Worm (Caenorhabditis elegans) whole organism, young adult: ENCODE results near the gene R07E3.7.

Experiments
- B0019.2 ChIP-seq: fragments of 200-800 bp; sonication (Bioruptor generic); conservative IDR thresholded peaks from 2 replicates; pipeline ENCODE4 v1.3.6; 2022; ENCODE audit warnings: missing genetic modification reagents, missing genetic modification characterization, missing compliant biosample characterization
- F39B2.1 ChIP-seq: fragments of 200-800 bp; sonication (Bioruptor generic); IDR thresholded peaks from 2 replicates; pipeline ENCODE4 v1.3.6; 2022; ENCODE audit warnings: missing genetic modification reagents, missing genetic modification characterization, missing compliant biosample characterization
- F57A8.1 ChIP-seq: fragments of 200-800 bp; sonication (Bioruptor generic); optimal IDR thresholded peaks from 2 replicates; lab custom pipeline; 2018; ENCODE audit warnings: mild to moderate bottlenecking, missing genetic modification characterization, moderate library complexity, missing compliant biosample characterization
- T07F8.4 ChIP-seq: sonication (generic microtip); optimal IDR thresholded peaks from 2 replicates; lab custom pipeline; 2016; ENCODE audit warnings: mild to moderate bottlenecking, missing genetic modification characterization, moderate library complexity, missing compliant biosample characterization
- T26A5.8 ChIP-seq: sonication (generic microtip); optimal IDR thresholded peaks from 2 replicates; lab custom pipeline; 2016; ENCODE audit warnings: missing genetic modification characterization, missing compliant biosample characterization
- Y53F4B.3 ChIP-seq: fragments of 200-800 bp; sonication (Bioruptor generic); IDR thresholded peaks from 2 replicates; pipeline ENCODE4 v1.3.6; 2022; ENCODE audit warnings: missing genetic modification reagents, missing genetic modification characterization, missing compliant biosample characterization
- Y53G8AR.9 ChIP-seq: fragments of 200-800 bp; sonication (Bioruptor generic); conservative IDR thresholded peaks from 2 replicates; pipeline ENCODE4 v1.3.6; 2022; ENCODE audit warnings: missing genetic modification reagents, missing genetic modification characterization, missing compliant biosample characterization
- aptf-2 ChIP-seq: fragments of 200-800 bp; sonication (Bioruptor generic); conservative IDR thresholded peaks from 2 replicates; pipeline ENCODE4 v1.3.6; 2022; ENCODE audit warnings: missing genetic modification reagents, missing genetic modification characterization, missing compliant biosample characterization
- attf-5 ChIP-seq: fragments of 200-800 bp; sonication (Bioruptor generic); optimal IDR thresholded peaks from 2 replicates; lab custom pipeline; 2018; ENCODE audit warnings: mild to moderate bottlenecking, missing genetic modification characterization, missing compliant biosample characterization
- ccch-3 ChIP-seq: fragments of 200-800 bp; sonication (Bioruptor generic); optimal IDR thresholded peaks from 2 replicates; lab custom pipeline; 2018; ENCODE audit warnings: mild to moderate bottlenecking, missing genetic modification characterization, missing compliant biosample characterization
- cebp-2 ChIP-seq: fragments of 200-800 bp; sonication (Bioruptor generic); IDR thresholded peaks from 2 replicates; pipeline ENCODE4 v1.3.6; 2022; ENCODE audit warnings: missing genetic modification characterization, missing compliant biosample characterization
- ceh-40 ChIP-seq: fragments of 200-800 bp; sonication (Bioruptor generic); IDR thresholded peaks from 2 replicates; pipeline ENCODE4 v1.3.6; 2022; ENCODE audit warnings: missing genetic modification characterization, missing compliant biosample characterization
- chd-7 ChIP-seq: sonication (generic microtip); optimal IDR thresholded peaks from 2 replicates; lab custom pipeline; 2016; ENCODE audit warnings: mild to moderate bottlenecking, missing genetic modification characterization, moderate library complexity, missing compliant biosample characterization
- ekl-4 ChIP-seq: fragments of 200-800 bp; sonication (Bioruptor generic); IDR thresholded peaks from 2 replicates; pipeline ENCODE4 v1.3.6; 2022; ENCODE audit warnings: missing genetic modification reagents, missing genetic modification characterization, missing compliant biosample characterization
- gei-17 ChIP-seq: fragments of 200-800 bp; sonication (Bioruptor generic); optimal IDR thresholded peaks from 2 replicates; lab custom pipeline; 2018; ENCODE audit warnings: mild to moderate bottlenecking, missing genetic modification characterization, missing compliant biosample characterization
- him-1 ChIP-seq: sonication (generic microtip); optimal IDR thresholded peaks from 2 replicates; lab custom pipeline; 2016; ENCODE audit warnings: missing genotype, missing genetic modification reagents, missing genetic modification characterization, missing compliant biosample characterization
- hlh-12 ChIP-seq: sonication (generic microtip); optimal IDR thresholded peaks from 2 replicates; lab custom pipeline; 2016; ENCODE audit warnings: missing genetic modification characterization, missing compliant biosample characterization
- hmg-1.2 ChIP-seq: fragments of 200-800 bp; sonication (Bioruptor generic); IDR thresholded peaks from 2 replicates; pipeline ENCODE4 v1.3.6; 2022; ENCODE audit warnings: missing genetic modification reagents, missing genetic modification characterization, missing compliant biosample characterization
- hsf-1 ChIP-seq: fragments of 200-800 bp; sonication (Bioruptor generic); IDR thresholded peaks from 2 replicates; pipeline ENCODE4 v1.3.6; 2022; ENCODE audit warnings: missing genetic modification reagents, missing genetic modification characterization, missing compliant biosample characterization
- lag-1 ChIP-seq: fragments of 200-800 bp; sonication (Bioruptor generic); IDR thresholded peaks from 2 replicates; pipeline ENCODE4 v1.3.6; 2022; ENCODE audit warnings: missing genetic modification reagents, missing genetic modification characterization, missing compliant biosample characterization
- let-526 ChIP-seq: fragments of 200-800 bp; sonication (Bioruptor generic); IDR thresholded peaks from 2 replicates; pipeline ENCODE4 v1.3.6; 2022; ENCODE audit warnings: missing genetic modification reagents, missing genetic modification characterization, missing compliant biosample characterization
- let-607 ChIP-seq, 2 experiments: fragments of 200-800 bp in 1 of 2; sonication (Bioruptor generic) in 1 of 2; sonication (generic microtip) in 1 of 2; optimal IDR thresholded peaks; 2 replicates each; lab custom pipeline; 2016 to 2018; ENCODE audit warnings: mild to moderate bottlenecking in 2 of 2, missing compliant biosample characterization in 2 of 2, missing genetic modification characterization in 2 of 2, moderate library complexity in 2 of 2, missing genotype in 1 of 2
- lin-40 ChIP-seq: sonication (generic microtip); optimal IDR thresholded peaks from 2 replicates; lab custom pipeline; 2016; ENCODE audit warnings: missing genetic modification characterization, mild to moderate bottlenecking, missing compliant biosample characterization, missing genotype, missing genetic modification reagents
- lsl-1 ChIP-seq: fragments of 200-800 bp; sonication (Bioruptor generic); optimal IDR thresholded peaks from 2 replicates; lab custom pipeline; 2018; ENCODE audit warnings: mild to moderate bottlenecking, missing genetic modification characterization, moderate library complexity, missing compliant biosample characterization
- lsy-27 ChIP-seq: sonication (generic microtip); optimal IDR thresholded peaks from 2 replicates; lab custom pipeline; 2017; ENCODE audit warnings: missing genetic modification characterization, mild to moderate bottlenecking, missing compliant biosample characterization, antibody characterized with exemption, missing genotype, borderline replicate concordance; ENCODE audit not compliant: insufficient read depth
- madf-8 ChIP-seq: fragments of 200-800 bp; sonication (Bioruptor generic); conservative IDR thresholded peaks from 2 replicates; pipeline ENCODE4 v1.3.6; 2022; ENCODE audit warnings: missing genetic modification reagents, missing genetic modification characterization, missing compliant biosample characterization
- mes-4 ChIP-seq: sonication (generic microtip); optimal IDR thresholded peaks from 2 replicates; lab custom pipeline; 2016; ENCODE audit warnings: missing genotype, missing genetic modification characterization, missing compliant biosample characterization
- nfya-1 ChIP-seq: sonication (generic microtip); optimal IDR thresholded peaks from 2 replicates; lab custom pipeline; 2017; ENCODE audit warnings: antibody characterized with exemption, missing compliant biosample characterization, missing genetic modification characterization, borderline replicate concordance; ENCODE audit not compliant: insufficient read depth
- nfyb-1 ChIP-seq: fragments of 200-800 bp; sonication (Bioruptor generic); IDR thresholded peaks from 2 replicates; pipeline ENCODE4 v1.3.6; 2022; ENCODE audit warnings: missing genetic modification reagents, missing genetic modification characterization, missing compliant biosample characterization
- nhr-179 ChIP-seq: sonication (generic microtip); optimal IDR thresholded peaks from 2 replicates; lab custom pipeline; 2016; ENCODE audit warnings: mild to moderate bottlenecking, missing genetic modification characterization, missing compliant biosample characterization
- nhr-80 ChIP-seq: sonication (generic microtip); optimal IDR thresholded peaks from 2 replicates; lab custom pipeline; 2016; ENCODE audit warnings: missing genetic modification characterization, missing compliant biosample characterization
- pbrm-1 ChIP-seq: fragments of 200-800 bp; sonication (Bioruptor generic); IDR thresholded peaks from 2 replicates; pipeline ENCODE4 v1.3.6; 2022; ENCODE audit warnings: missing genetic modification reagents, missing genetic modification characterization, missing compliant biosample characterization
- pha-4 ChIP-seq: fragments of 150-350 bp; sonication (generic microtip); optimal IDR thresholded peaks from 2 replicates; lab custom pipeline; 2014; ENCODE audit warnings: missing biosample characterization, missing genetic modification reagents, missing genetic modification characterization
- sdz-38 ChIP-seq: sonication (generic microtip); optimal IDR thresholded peaks from 2 replicates; lab custom pipeline; 2016; ENCODE audit warnings: missing genotype, missing genetic modification characterization, missing compliant biosample characterization
- snpc-1.1 ChIP-seq: sonication (generic microtip); optimal IDR thresholded peaks from 2 replicates; lab custom pipeline; 2017; ENCODE audit warnings: missing genetic modification characterization, mild to moderate bottlenecking, missing compliant biosample characterization, antibody characterized with exemption, moderate library complexity, missing genotype, missing genetic modification reagents; ENCODE audit not compliant: insufficient read depth
- snpc-1.3 ChIP-seq: sonication (generic microtip); optimal IDR thresholded peaks from 2 replicates; lab custom pipeline; 2017; ENCODE audit warnings: missing genetic modification characterization, mild to moderate bottlenecking, missing compliant biosample characterization, antibody characterized with exemption, moderate library complexity, missing genotype, missing genetic modification reagents; ENCODE audit not compliant: insufficient read depth
- somi-1 ChIP-seq: fragments of 200-800 bp; sonication (Bioruptor generic); optimal IDR thresholded peaks from 2 replicates; lab custom pipeline; 2018; ENCODE audit warnings: mild to moderate bottlenecking, missing genetic modification characterization, missing compliant biosample characterization
- tbx-9 ChIP-seq: sonication (generic microtip); optimal IDR thresholded peaks from 2 replicates; lab custom pipeline; 2016; ENCODE audit warnings: borderline replicate concordance, missing genetic modification characterization, inconsistent platforms, missing compliant biosample characterization
- zim-3 ChIP-seq: sonication (generic microtip); optimal IDR thresholded peaks from 2 replicates; lab custom pipeline; 2017; ENCODE audit warnings: mild to moderate bottlenecking, missing genetic modification characterization, moderate library complexity, missing compliant biosample characterization
- ztf-18 ChIP-seq: sonication (generic microtip); optimal IDR thresholded peaks from 2 replicates; lab custom pipeline; 2016; ENCODE audit warnings: missing genotype, mild to moderate bottlenecking, missing genetic modification characterization, missing compliant biosample characterization
- ztf-25 ChIP-seq: fragments of 200-800 bp; sonication (Bioruptor generic); IDR thresholded peaks from 2 replicates; pipeline ENCODE4 v1.3.6; 2022; ENCODE audit warnings: missing genetic modification reagents, missing genetic modification characterization, missing compliant biosample characterization
- ztf-26 ChIP-seq: sonication (generic microtip); optimal IDR thresholded peaks from 2 replicates; lab custom pipeline; 2017; ENCODE audit warnings: missing genetic modification characterization, missing compliant biosample characterization
- ztf-28 ChIP-seq: fragments of 200-800 bp; sonication (Bioruptor generic); IDR thresholded peaks from 2 replicates; pipeline ENCODE4 v1.3.6; 2022; ENCODE audit warnings: missing genetic modification reagents, missing genetic modification characterization, missing compliant biosample characterization

R07E3.7 gene

ce11 chrX:10377663-10378062 lies 22.1 kb upstream of the R07E3.7 start (continued):
- no peak for TF ChIP-seq T26A5.8
- no peak for TF ChIP-seq hsf-1 (GFP tag; lab: Robert Waterston, UW)
- TF ChIP-seq snpc-1.1 (tag; lab: Kevin White, UChicago) = no peak
- TF ChIP-seq tbx-9 = no peak
- no peak for TF ChIP-seq aptf-2 (GFP tag; lab: Robert Waterston, UW)
- peak; percentile 33 for TF ChIP-seq somi-1
- no peak for TF ChIP-seq madf-8
- TF ChIP-seq cebp-2 (GFP tag; lab: Robert Waterston, UW) = no peak
- TF ChIP-seq attf-5 = peak; percentile 57
- no peak for TF ChIP-seq hlh-12 (tag; lab: Kevin White, UChicago)
- no peak for TF ChIP-seq Y53G8AR.9
- 0 out of 2 replicates have a peak, but pooled peaks have one; percentile 45 for TF ChIP-seq let-526 (GFP tag; lab: Robert Waterston, UW)
- no peak for TF ChIP-seq F39B2.1 (GFP tag; lab: Robert Waterston, UW)
- no peak for TF ChIP-seq ekl-4 (GFP tag; lab: Robert Waterston, UW)
- no peak for TF ChIP-seq T07F8.4 (tag; lab: Kevin White, UChicago)
- TF ChIP-seq let-607 (tag; optimal IDR thresholded peaks at IDR 0.05; lab: Kevin White, UChicago) = peak; percentile 44 to 70
- no peak for TF ChIP-seq ccch-3 (GFP tag; lab: Kevin White, UChicago)
- peak; percentile 93 for TF ChIP-seq ztf-18 (tag; lab: Kevin White, UChicago)
- TF ChIP-seq ztf-26 (tag; lab: Kevin White, UChicago) = peak; percentile 65
- no peak for TF ChIP-seq lag-1 (GFP tag; lab: Robert Waterston, UW)
- TF ChIP-seq him-1 (tag; lab: Kevin White, UChicago) = no peak
- TF ChIP-seq lin-40 (tag; lab: Kevin White, UChicago) = peak; percentile 92
- no peak for TF ChIP-seq pha-4
- TF ChIP-seq nfyb-1 (GFP tag; lab: Robert Waterston, UW) = no peak
- no peak for TF ChIP-seq Y53F4B.3 (GFP tag; lab: Robert Waterston, UW)
- TF ChIP-seq hmg-1.2 = peak; percentile 95
- peak; percentile 59; the same call in 1 of the 2 replicates for TF ChIP-seq pbrm-1 (GFP tag; lab: Robert Waterston, UW)
- TF ChIP-seq ztf-25 (GFP tag; lab: Robert Waterston, UW) = no peak
- no peak for TF ChIP-seq ztf-28 (GFP tag; lab: Robert Waterston, UW)
- no peak for TF ChIP-seq sdz-38 (tag; lab: Kevin White, UChicago)
- TF ChIP-seq nhr-80 = peak; percentile 65
- TF ChIP-seq nfya-1 (tag; lab: Kevin White, UChicago) = no peak
- TF ChIP-seq nhr-179 (tag; lab: Kevin White, UChicago) = no peak

- TF ChIP-seq ztf-26 (tag; lab: Kevin White, UChicago) (no peak), ceh-40 (GFP tag; lab: Robert Waterston, UW) (no peak), snpc-1.3 (no peak), attf-5 (no peak), zim-3 (tag; lab: Kevin White, UChicago) (no peak), lsl-1 (no peak), mes-4 (no peak), gei-17 (GFP tag; lab: Kevin White, UChicago) (no peak), chd-7 (tag; lab: Kevin White, UChicago) (no peak), lsy-27 (tag; lab: Kevin White, UChicago) (no peak), B0019.2 (GFP tag; lab: Robert Waterston, UW) (no peak), hsf-1 (GFP tag; lab: Robert Waterston, UW) (no peak), T26A5.8 (no peak), F57A8.1 (GFP tag; lab: Kevin White, UChicago) (no peak), tbx-9 (no peak)
Observed at ce11 chrX:10376989-10377388, 21.4 kb upstream of the R07E3.7 start.
